Worm (Caenorhabditis elegans): ENCODE results near the gene spcs-3.

Gene spcs-3

DNA sequence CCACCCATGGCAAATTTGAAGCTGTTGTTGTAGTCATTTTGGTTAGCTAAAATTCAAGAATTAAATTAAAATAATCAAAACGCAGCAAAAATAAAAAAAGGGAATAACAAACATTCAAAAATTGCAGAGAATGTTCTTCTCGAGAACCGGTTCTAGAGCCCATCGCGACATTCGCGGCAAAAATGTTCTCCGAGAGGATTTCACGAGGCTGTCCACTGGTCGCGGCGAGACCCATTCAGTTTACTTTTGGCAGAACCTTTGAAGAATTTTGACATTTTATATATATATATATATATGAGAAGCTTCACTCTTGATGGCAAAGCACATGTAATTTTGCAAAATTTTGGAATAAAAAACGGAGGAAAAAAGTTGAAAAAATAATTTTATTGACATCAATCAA, 15.3 kb upstream of the spcs-3 start, which contains the start of gene F44B9.8 (continued):
- TF ChIP-seq irx-1 (tag; optimal IDR thresholded peaks at IDR 0.05) (peak; percentile 3), fkh-8 (tag; optimal IDR thresholded peaks at IDR 0.05) (peak; percentile 13), efl-3 (GFP tag; optimal IDR thresholded peaks at IDR 0.05) (no peak)

DNA sequence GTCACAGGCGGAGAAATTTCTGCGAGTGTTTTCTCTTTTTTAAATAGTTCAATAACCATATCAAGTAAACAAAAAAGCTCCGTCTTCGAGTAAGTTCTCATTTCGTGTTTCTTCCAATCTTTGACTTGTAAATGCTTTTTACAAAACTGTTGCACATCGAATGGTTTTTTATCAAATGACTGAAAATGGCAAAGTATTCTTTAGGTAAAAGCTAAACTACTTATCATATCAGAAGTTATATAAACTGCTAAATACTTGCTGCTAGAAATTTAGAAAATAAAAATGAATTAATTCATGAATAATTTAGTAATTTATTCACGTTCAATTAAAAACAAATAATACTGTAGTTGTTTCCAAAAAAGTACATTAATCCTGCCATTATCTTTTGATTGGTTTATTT, 13.9 kb upstream of the spcs-3 start, which contains the start of gene F44B9.9:
TSS of gene F44B9.9 (minus strand) at position 101 of the 400 bp plus-strand sequence.
- TF ChIP-seq pqm-1 (tag; optimal IDR thresholded peaks at IDR 0.05), result no peak
- no peak for TF ChIP-seq nhr-90 (tag; optimal IDR thresholded peaks at IDR 0.05; ENCODE audit: poor library complexity)
- no peak for TF ChIP-seq fkh-4 (tag; optimal IDR thresholded peaks at IDR 0.05; ENCODE audit: borderline replicate concordance)
- TF ChIP-seq hlh-4 (tag; optimal IDR thresholded peaks at IDR 0.05), result no peak
- no peak for TF ChIP-seq grh-1 (GFP tag; IDR thresholded peaks at IDR 0.05)
- no peak for TF ChIP-seq Y116A8C.19 (tag; optimal IDR thresholded peaks at IDR 0.05; ENCODE audit: borderline replicate concordance)
- TF ChIP-seq ceh-90 (tag; optimal IDR thresholded peaks at IDR 0.05), result no peak
- no peak for TF ChIP-seq nhr-76 (tag; optimal IDR thresholded peaks at IDR 0.05)
- TF ChIP-seq lsy-2 (tag; optimal IDR thresholded peaks at IDR 0.05), result no peak
- no peak for TF ChIP-seq ztf-4 (tag; optimal IDR thresholded peaks at IDR 0.05)
- TF ChIP-seq ceh-82 (tag; optimal IDR thresholded peaks at IDR 0.05), result no peak
- TF ChIP-seq sptf-1 (tag; optimal IDR thresholded peaks at IDR 0.05), result no peak
- TF ChIP-seq pag-3 (tag; optimal IDR thresholded peaks at IDR 0.05; ENCODE audit: borderline replicate concordance, insufficient read depth), result no peak
- no peak for TF ChIP-seq lin-15B (tag; optimal IDR thresholded peaks at IDR 0.05)
- no peak for TF ChIP-seq ceh-8 (GFP tag; optimal IDR thresholded peaks at IDR 0.05)
- TF ChIP-seq isw-1 (GFP tag; IDR thresholded peaks at IDR 0.05), result no peak
- no peak for TF ChIP-seq C04F5.9 (tag; optimal IDR thresholded peaks at IDR 0.05)
- no peak for TF ChIP-seq elt-2 (tag; optimal IDR thresholded peaks at IDR 0.05)
- TF ChIP-seq nhr-47 (tag; optimal IDR thresholded peaks at IDR 0.05), result no peak

DNA sequence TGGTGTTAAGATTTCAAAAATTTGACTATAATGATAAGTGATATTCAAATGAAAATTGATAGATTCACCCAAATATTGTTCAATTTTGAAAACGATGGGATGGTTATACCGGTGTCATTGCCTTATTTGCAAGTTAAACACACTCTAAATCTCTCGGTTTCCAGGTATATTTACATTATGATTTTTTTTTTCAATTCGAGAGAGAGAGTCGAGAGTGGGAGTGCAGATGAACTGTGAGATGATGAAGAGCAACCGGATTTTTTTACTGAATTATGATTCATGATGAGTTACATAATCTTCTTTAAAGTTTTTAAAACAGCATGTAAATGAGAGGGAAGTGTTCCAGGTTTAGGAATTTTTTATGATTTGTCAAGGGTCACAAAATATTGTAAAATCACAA, 11.3 kb upstream of the spcs-3 start, which contains the start of gene F44B9.10:
TSS of gene F44B9.10 (minus strand) at position 101 of the 400 bp plus-strand sequence.
- TF ChIP-seq ceh-90 (tag; optimal IDR thresholded peaks at IDR 0.05) (no peak), F16B12.6 (tag; optimal IDR thresholded peaks at IDR 0.05) (no peak), vab-15 (tag; optimal IDR thresholded peaks at IDR 0.05) (no peak), nhr-71 (tag; optimal IDR thresholded peaks at IDR 0.05) (no peak), rnt-1 (tag; optimal IDR thresholded peaks at IDR 0.05) (no peak), nhr-47 (tag; optimal IDR thresholded peaks at IDR 0.05) (no peak), swsn-7 (tag; optimal IDR thresholded peaks at IDR 0.05) (no peak), hlh-17 (GFP tag; optimal IDR thresholded peaks at IDR 0.05; ENCODE audit: borderline replicate concordance) (no peak), ets-5 (GFP tag; IDR thresholded peaks at IDR 0.05) (no peak), lin-13 (GFP tag; optimal IDR thresholded peaks at IDR 0.05) (no peak), lsy-2 (tag; optimal IDR thresholded peaks at IDR 0.05) (no peak), hlh-4 (tag; optimal IDR thresholded peaks at IDR 0.05) (no peak), xbp-1 (tag; optimal IDR thresholded peaks at IDR 0.05) (no peak), C04F5.9 (tag; optimal IDR thresholded peaks at IDR 0.05) (no peak)

DNA sequence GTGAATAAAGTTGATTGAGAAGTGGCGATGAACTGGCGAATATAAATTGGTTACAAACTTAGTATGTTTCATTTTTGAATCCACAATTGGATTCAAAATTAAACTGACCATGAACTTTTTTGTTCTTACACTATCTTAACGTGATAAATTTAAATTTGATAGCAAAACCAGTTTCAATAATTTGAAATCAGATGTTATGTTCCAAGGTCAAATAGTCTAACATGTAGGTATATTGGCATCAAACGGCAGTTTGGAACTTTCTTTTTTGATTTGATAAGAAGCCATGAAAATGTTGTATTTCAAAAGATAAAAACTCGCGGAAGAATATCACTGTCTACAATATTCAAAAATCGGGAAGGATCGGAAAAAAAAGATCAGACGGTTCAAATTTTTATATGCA, 8.8 kb upstream of the spcs-3 start:
- TF ChIP-seq hpl-2 (GFP tag; optimal IDR thresholded peaks at IDR 0.05), result no peak
- TF ChIP-seq lin-14 (GFP tag; optimal IDR thresholded peaks at IDR 0.05), result peak; percentile 21
- TF ChIP-seq snu-23 (GFP tag; optimal IDR thresholded peaks at IDR 0.05), result no peak
- peak; percentile 62 for TF ChIP-seq grh-1 (GFP tag; IDR thresholded peaks at IDR 0.05)
- no peak for TF ChIP-seq nhr-77 (tag; optimal IDR thresholded peaks at IDR 0.05)
- TF ChIP-seq ceh-90 (tag; optimal IDR thresholded peaks at IDR 0.05), result no peak
- TF ChIP-seq fos-1 (tag; optimal IDR thresholded peaks at IDR 0.05), result no peak
- TF ChIP-seq lsy-2 (tag; optimal IDR thresholded peaks at IDR 0.05), result peak in 1 of 2 experiments; percentile 16
- no peak for TF ChIP-seq lin-13 (GFP tag; optimal IDR thresholded peaks at IDR 0.05)
- no peak for TF ChIP-seq skn-1 (tag; optimal IDR thresholded peaks at IDR 0.05)
- TF ChIP-seq pag-3 (tag; optimal IDR thresholded peaks at IDR 0.05; ENCODE audit: borderline replicate concordance, insufficient read depth), result no peak
- peak; percentile 78 for TF ChIP-seq nhr-85 (tag)
- TF ChIP-seq elt-3 (tag; optimal IDR thresholded peaks at IDR 0.05), result peak in 3 of 6 experiments; percentile 28 to 88 (median 64)
- TF ChIP-seq unc-130 (tag; optimal IDR thresholded peaks at IDR 0.05), result no peak
- TF ChIP-seq tbx-2 (tag; optimal IDR thresholded peaks at IDR 0.05), result no peak
- no peak for TF ChIP-seq mdl-1 (tag; optimal IDR thresholded peaks at IDR 0.05)
- no peak for TF ChIP-seq ama-1 (optimal IDR thresholded peaks at IDR 0.05)
- TF ChIP-seq dpl-1 (GFP tag; optimal IDR thresholded peaks at IDR 0.05), result no peak
- TF ChIP-seq nhr-237 (tag; optimal IDR thresholded peaks at IDR 0.05), result no peak
- TF ChIP-seq fkh-10 (GFP tag; optimal IDR thresholded peaks at IDR 0.05), result no peak
- no peak for TF ChIP-seq nhr-84 (tag; optimal IDR thresholded peaks at IDR 0.05)
- TF ChIP-seq unc-62 (GFP tag; optimal IDR thresholded peaks at IDR 0.05), result no peak
